Fruit fly (Drosophila melanogaster) whole organism, embryonic: Measurements from ENCODE around the gene CG43448.
A peak's percentile ranks its signal among the peaks of the same experiment; 100 is the strongest.

Experiments
- B-H1 ChIP-seq: fragments of 200-800 bp; sonication (Bioruptor generic); IDR thresholded peaks from 3 replicates; pipeline ENCODE4 v1.3.6; 2022; ENCODE audit warnings: missing biosample characterization, missing genetic modification characterization
- CG4617 ChIP-seq: fragments of 200-800 bp; sonication (Bioruptor generic); optimal IDR thresholded peaks from 3 replicates; lab custom pipeline; 2016; ENCODE audit warnings: missing biosample characterization, missing genetic modification characterization, borderline replicate concordance
- CG9215 ChIP-seq: fragments of 200-800 bp; sonication (Bioruptor generic); IDR thresholded peaks from 2 replicates; pipeline ENCODE4 v1.3.6; 2022; ENCODE audit warnings: missing biosample characterization, missing genetic modification characterization
- Dad ChIP-seq: fragments of 200-800 bp; sonication (Bioruptor generic); optimal IDR thresholded peaks from 3 replicates; lab custom pipeline; 2016; ENCODE audit warnings: missing biosample characterization, missing genetic modification characterization
- Dip3 ChIP-seq: fragments of 200-800 bp; sonication (Bioruptor generic); optimal IDR thresholded peaks from 3 replicates; lab custom pipeline; 2016; ENCODE audit warnings: missing biosample characterization, missing genetic modification characterization
- bigmax ChIP-seq: fragments of 200-800 bp; sonication (Bioruptor generic); optimal IDR thresholded peaks from 2 replicates; lab custom pipeline; 2018; ENCODE audit warnings: missing biosample characterization, mild to moderate bottlenecking, missing genetic modification characterization
- cg ChIP-seq: fragments of 200-800 bp; sonication (Bioruptor generic); optimal IDR thresholded peaks from 3 replicates; lab custom pipeline; 2019; ENCODE audit warnings: missing biosample characterization, mild to moderate bottlenecking, missing genetic modification characterization, moderate library complexity
- danr ChIP-seq: fragments of 200-800 bp; sonication (Bioruptor generic); IDR thresholded peaks from 2 replicates; pipeline ENCODE4 v1.3.6; 2022; ENCODE audit warnings: missing biosample characterization, missing genetic modification characterization
- repo ChIP-seq: fragments of 200-800 bp; sonication (Bioruptor generic); optimal IDR thresholded peaks from 2 replicates; lab custom pipeline; 2016; ENCODE audit warnings: missing biosample characterization, missing genetic modification characterization

DNA sequence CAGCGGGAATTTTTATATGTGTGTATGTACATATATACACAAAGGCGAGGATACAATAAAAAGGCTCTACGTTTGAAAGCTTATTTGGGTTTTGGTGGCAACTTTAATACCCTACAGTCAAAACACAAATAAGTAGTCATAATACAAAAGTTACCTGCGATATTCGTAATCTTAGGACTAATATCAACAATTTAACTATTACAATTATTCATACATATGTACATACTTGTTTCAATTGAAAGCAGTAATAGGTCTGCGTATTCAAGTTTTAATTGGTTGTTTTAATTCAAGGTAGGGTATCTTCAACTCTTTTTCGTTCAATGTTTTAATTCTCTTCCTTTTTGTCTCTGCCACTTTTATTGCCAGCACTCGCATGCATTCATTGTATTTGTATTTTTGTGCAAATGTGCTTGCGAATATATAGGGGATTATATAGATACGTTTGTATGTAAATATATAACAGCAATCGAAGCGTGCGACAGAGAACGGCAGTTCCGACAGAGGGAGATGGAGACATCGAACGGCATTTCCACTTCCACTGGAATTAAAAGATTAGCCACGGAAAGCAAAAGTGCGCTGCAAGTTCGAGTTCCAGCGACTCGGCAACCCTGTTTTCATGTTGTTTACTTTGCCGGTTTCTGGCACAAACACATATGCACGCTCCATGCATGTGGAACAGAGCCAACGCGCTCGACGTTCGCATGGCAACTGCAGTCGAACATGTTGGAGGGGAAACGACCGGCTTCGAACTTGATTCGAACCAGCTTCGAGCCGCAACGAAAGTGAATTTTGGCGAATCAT, 39.1 kb upstream of the CG43448 start:
- TF ChIP-seq repo (peak; percentile 7), cg (GFP tag; lab: Kevin White, UChicago) (peak; percentile 80), danr (no peak), Dad (no peak), Dip3 (GFP tag; lab: Kevin White, UChicago) (no peak), B-H1 (GFP tag; lab: Robert Waterston, UW) (no peak; the same call in 2 of the 3 replicates), CG4617 (GFP tag; lab: Kevin White, UChicago) (no peak), CG9215 (GFP tag; lab: Robert Waterston, UW) (no peak), bigmax (no peak)
